Worm (Caenorhabditis elegans) whole organism, young adult: Measurements from ENCODE around the gene ubxn-5.

Experiments
- bed-2 ChIP-seq: fragments of 200-800 bp; sonication (Bioruptor generic); IDR thresholded peaks from 2 replicates; pipeline ENCODE4 v1.3.6; 2022; ENCODE audit warnings: missing genetic modification reagents, missing genetic modification characterization, missing compliant biosample characterization
- hlh-12 ChIP-seq: sonication (generic microtip); optimal IDR thresholded peaks from 2 replicates; lab custom pipeline; 2016; ENCODE audit warnings: missing genetic modification characterization, missing compliant biosample characterization
- hrde-1 ChIP-seq: sonication (generic microtip); optimal IDR thresholded peaks from 2 replicates; lab custom pipeline; 2016; ENCODE audit warnings: missing genetic modification characterization, mild to moderate bottlenecking, missing compliant biosample characterization, moderate library complexity, missing genotype, missing genetic modification reagents, borderline replicate concordance
- hsf-1 ChIP-seq: fragments of 200-800 bp; sonication (Bioruptor generic); IDR thresholded peaks from 2 replicates; pipeline ENCODE4 v1.3.6; 2022; ENCODE audit warnings: missing genetic modification reagents, missing genetic modification characterization, missing compliant biosample characterization
- nfya-1 ChIP-seq: sonication (generic microtip); optimal IDR thresholded peaks from 2 replicates; lab custom pipeline; 2017; ENCODE audit warnings: antibody characterized with exemption, missing compliant biosample characterization, missing genetic modification characterization, borderline replicate concordance; ENCODE audit not compliant: insufficient read depth
- pbrm-1 ChIP-seq: fragments of 200-800 bp; sonication (Bioruptor generic); IDR thresholded peaks from 2 replicates; pipeline ENCODE4 v1.3.6; 2022; ENCODE audit warnings: missing genetic modification reagents, missing genetic modification characterization, missing compliant biosample characterization
- rcor-1 ChIP-seq: fragments of 200-800 bp; sonication (Bioruptor generic); IDR thresholded peaks from 2 replicates; pipeline ENCODE4 v1.3.6; 2022; ENCODE audit warnings: missing genetic modification reagents, missing genetic modification characterization, missing compliant biosample characterization

DNA sequence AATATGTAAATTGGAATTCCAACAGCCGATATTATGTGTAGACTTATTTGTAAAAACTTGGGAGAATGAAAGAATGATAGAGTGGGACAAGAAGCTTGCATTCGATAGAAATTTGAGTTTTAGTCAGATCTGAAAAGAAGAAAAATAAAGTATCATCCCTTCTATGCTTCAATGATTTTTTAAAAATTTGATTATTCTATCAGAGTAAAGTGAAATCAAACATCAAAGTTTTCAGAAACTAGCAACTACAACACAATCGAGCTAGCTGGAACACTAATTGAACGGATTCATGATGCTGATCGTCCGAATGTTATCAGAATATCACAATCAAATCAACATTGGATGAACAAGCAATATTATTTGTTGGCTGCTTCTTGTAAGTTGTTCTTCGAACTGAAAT is 7.3 kb downstream of the ubxn-5 start, which contains the start of gene srh-135:
- no peak for TF ChIP-seq pbrm-1
- TF ChIP-seq nfya-1 (tag; lab: Kevin White, UChicago), result no peak
- no peak for TF ChIP-seq hlh-12 (tag; lab: Kevin White, UChicago)
- no peak for TF ChIP-seq hsf-1 (GFP tag; lab: Robert Waterston, UW)
- no peak for TF ChIP-seq bed-2 (GFP tag; lab: Robert Waterston, UW)
- no peak for TF ChIP-seq hrde-1 (tag; lab: Kevin White, UChicago)
- TF ChIP-seq rcor-1 (GFP tag; lab: Robert Waterston, UW), result no peak
